Worm (Caenorhabditis elegans): ENCODE results near the gene dpy-4.

DNA sequence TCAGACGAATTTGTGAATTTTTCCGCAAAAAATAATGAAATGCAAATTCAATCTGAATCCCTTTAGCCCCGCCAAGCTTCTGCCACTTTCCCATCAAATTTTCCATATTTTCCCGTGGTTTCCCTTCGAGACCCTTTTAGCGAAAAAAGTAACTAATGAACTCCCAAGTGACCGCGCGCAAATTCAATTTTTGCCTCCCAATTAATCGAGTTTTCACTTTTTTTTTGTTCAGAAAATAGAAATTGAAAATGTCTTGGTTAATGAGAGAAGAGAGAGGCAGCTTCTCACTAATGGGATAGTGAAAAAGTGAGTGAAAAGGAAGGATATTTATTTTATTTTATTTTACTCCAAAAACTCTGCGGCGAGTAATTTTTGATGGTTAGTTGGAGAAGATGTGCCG, 26.5 kb downstream of the dpy-4 start:
- TF ChIP-seq lsy-2 (tag; optimal IDR thresholded peaks at IDR 0.05) = no peak
- no peak for TF ChIP-seq Y55F3AM.14 (GFP tag; optimal IDR thresholded peaks at IDR 0.05)
- no peak for TF ChIP-seq egl-27 (tag; optimal IDR thresholded peaks at IDR 0.05)
- no peak for TF ChIP-seq blmp-1 (tag; optimal IDR thresholded peaks at IDR 0.05; ENCODE audit: insufficient read depth)
- TF ChIP-seq ztf-4 (tag; optimal IDR thresholded peaks at IDR 0.05) = no peak
- TF ChIP-seq lin-13 (GFP tag; optimal IDR thresholded peaks at IDR 0.05) = no peak
- TF ChIP-seq ama-1 (optimal IDR thresholded peaks at IDR 0.05) = no peak
- TF ChIP-seq lin-11 (tag; optimal IDR thresholded peaks at IDR 0.05) = no peak
- no peak for TF ChIP-seq alr-1 (tag; optimal IDR thresholded peaks at IDR 0.05)
- TF ChIP-seq nhr-25 (tag; optimal IDR thresholded peaks at IDR 0.05) = no peak
- TF ChIP-seq R02D3.7 (tag; optimal IDR thresholded peaks at IDR 0.05) = no peak
- no peak for TF ChIP-seq nhr-77 (tag; optimal IDR thresholded peaks at IDR 0.05)
- no peak for TF ChIP-seq unc-62 (GFP tag; optimal IDR thresholded peaks at IDR 0.05)

Data from whole organism, L2 larva.